Worm (Caenorhabditis elegans): ENCODE measurements around the gene F18E3.11.

DNA sequence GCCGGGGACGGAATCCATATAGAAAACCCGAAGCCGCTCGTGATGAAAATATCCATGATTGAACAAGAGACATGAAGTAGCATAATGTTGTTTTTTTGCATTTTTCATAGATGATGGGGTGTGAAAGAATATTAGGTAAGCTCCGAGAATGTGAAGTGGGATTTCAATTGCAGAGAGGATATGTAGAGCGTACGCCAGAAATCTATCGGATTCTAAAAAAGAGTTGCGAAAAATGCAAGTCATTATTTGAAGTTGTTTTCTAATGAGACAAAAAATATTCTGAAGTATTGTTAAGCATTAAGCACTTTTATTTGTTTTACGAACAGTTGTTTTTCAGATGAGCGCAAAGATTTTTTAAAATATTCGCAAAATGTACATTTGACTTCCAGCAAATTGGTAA is 11.1 kb downstream of the F18E3.11 start, which contains the start of gene F18E3.10:
- TF ChIP-seq ama-1 (optimal IDR thresholded peaks at IDR 0.05) (no peak), ceh-13 (GFP tag; optimal IDR thresholded peaks at IDR 0.05) (no peak), tra-4 (tag; optimal IDR thresholded peaks at IDR 0.05) (no peak), B0310.2 (tag; optimal IDR thresholded peaks at IDR 0.05) (no peak), flt-1 (GFP tag; IDR thresholded peaks at IDR 0.05) (no peak), aly-1 (tag; optimal IDR thresholded peaks at IDR 0.05) (no peak)
